Fruit fly (Drosophila melanogaster) whole organism, embryonic: ENCODE data around the gene TwdlC.

Experiments used
- C15 ChIP-seq: fragments of 200-800 bp; sonication (Bioruptor generic); IDR thresholded peaks from 3 replicates; pipeline ENCODE4 v1.3.6; 2022; ENCODE audit warnings: missing biosample characterization, missing genetic modification characterization
- CG10654 ChIP-seq: fragments of 200-800 bp; sonication (Bioruptor generic); optimal IDR thresholded peaks from 2 replicates; lab custom pipeline; 2016; ENCODE audit warnings: missing biosample characterization, missing genetic modification characterization
- CG11085 ChIP-seq: fragments of 200-800 bp; sonication (Bioruptor generic); IDR thresholded peaks from 2 replicates; pipeline ENCODE4 v1.3.6; 2022; ENCODE audit warnings: missing biosample characterization, missing genetic modification characterization
- CG12219 ChIP-seq: fragments of 200-800 bp; sonication (Bioruptor generic); optimal IDR thresholded peaks from 3 replicates; lab custom pipeline; 2018; ENCODE audit warnings: missing biosample characterization, mild to moderate bottlenecking, missing genetic modification characterization
- CG1602 ChIP-seq: fragments of 200-800 bp; sonication (Bioruptor generic); optimal IDR thresholded peaks from 3 replicates; lab custom pipeline; 2016; ENCODE audit warnings: missing biosample characterization, missing genetic modification characterization
- CG17912 ChIP-seq: fragments of 200-800 bp; sonication (Bioruptor generic); optimal IDR thresholded peaks from 2 replicates; lab custom pipeline; 2018; ENCODE audit warnings: missing biosample characterization, mild to moderate bottlenecking, missing genetic modification characterization
- CG1832 ChIP-seq: fragments of 200-800 bp; sonication (Bioruptor generic); optimal IDR thresholded peaks from 2 replicates; lab custom pipeline; 2017; ENCODE audit warnings: missing biosample characterization, mild to moderate bottlenecking, missing genetic modification characterization, inconsistent platforms
- CG18619 ChIP-seq: fragments of 200-800 bp; sonication (Bioruptor generic); optimal IDR thresholded peaks from 3 replicates; lab custom pipeline; 2017; ENCODE audit warnings: missing biosample characterization, mild to moderate bottlenecking, missing genetic modification characterization
- CG2116 ChIP-seq: fragments of 200-800 bp; sonication (Bioruptor generic); optimal IDR thresholded peaks from 3 replicates; lab custom pipeline; 2018; ENCODE audit warnings: missing biosample characterization, mild to moderate bottlenecking, missing genetic modification characterization
- CG2712 ChIP-seq: fragments of 200-800 bp; optimal IDR thresholded peaks from 3 replicates; lab custom pipeline; 2019; ENCODE audit warnings: missing biosample characterization, mild to moderate bottlenecking, missing genetic modification characterization, moderate library complexity
- CG30431 ChIP-seq: fragments of 200-800 bp; sonication (Bioruptor generic); optimal IDR thresholded peaks from 2 replicates; lab custom pipeline; 2017; ENCODE audit warnings: missing biosample characterization, missing genetic modification characterization
- CG31388 ChIP-seq: fragments of 200-800 bp; sonication (Bioruptor generic); optimal IDR thresholded peaks from 2 replicates; lab custom pipeline; 2016; ENCODE audit warnings: missing biosample characterization, missing genetic modification characterization
- CG3163 ChIP-seq: fragments of 200-800 bp; sonication (Bioruptor generic); optimal IDR thresholded peaks from 3 replicates; lab custom pipeline; 2016; ENCODE audit warnings: missing biosample characterization, missing genetic modification characterization
- CG32532 ChIP-seq: fragments of 200-800 bp; sonication (Bioruptor generic); IDR thresholded peaks from 2 replicates; pipeline ENCODE4 v1.3.6; 2022; ENCODE audit warnings: missing biosample characterization, missing genetic modification characterization
- CG33213 ChIP-seq: fragments of 200-800 bp; sonication (Bioruptor generic); optimal IDR thresholded peaks from 3 replicates; lab custom pipeline; 2016; ENCODE audit warnings: missing biosample characterization, missing genetic modification characterization
- CG3407 ChIP-seq: fragments of 200-800 bp; sonication (Bioruptor generic); optimal IDR thresholded peaks from 2 replicates; lab custom pipeline; 2018; ENCODE audit warnings: missing biosample characterization, mild to moderate bottlenecking, missing genetic modification characterization
- CG3838 ChIP-seq: fragments of 200-800 bp; sonication (Bioruptor generic); optimal IDR thresholded peaks from 3 replicates; lab custom pipeline; 2016; ENCODE audit warnings: missing biosample characterization, missing genetic modification characterization
- CG4328 ChIP-seq: fragments of 200-800 bp; sonication (Bioruptor generic); optimal IDR thresholded peaks from 3 replicates; lab custom pipeline; 2017; ENCODE audit warnings: missing biosample characterization, missing genetic modification reagents, missing genetic modification characterization
- CG5180 ChIP-seq: fragments of 200-800 bp; sonication (Bioruptor generic); optimal IDR thresholded peaks from 3 replicates; lab custom pipeline; 2017; ENCODE audit warnings: missing biosample characterization, missing genetic modification characterization, mild to moderate bottlenecking, moderate library complexity, missing genetic modification reagents
- CG6654 ChIP-seq: fragments of 200-800 bp; sonication (Bioruptor generic); optimal IDR thresholded peaks from 2 replicates; lab custom pipeline; 2017; ENCODE audit warnings: missing biosample characterization, mild to moderate bottlenecking, missing genetic modification characterization
- CG6791 ChIP-seq: fragments of 200-800 bp; sonication (Bioruptor generic); IDR thresholded peaks from 3 replicates; pipeline ENCODE4 v1.3.6; 2022; ENCODE audit warnings: missing biosample characterization, missing genetic modification characterization; ENCODE audit not compliant: partially characterized antibody
- CG7372 ChIP-seq: fragments of 200-800 bp; sonication (Bioruptor generic); IDR thresholded peaks from 2 replicates; pipeline ENCODE4 v1.3.6; 2022; ENCODE audit warnings: missing biosample characterization, missing genetic modification characterization
- CG7556 ChIP-seq: fragments of 200-800 bp; sonication (Bioruptor generic); optimal IDR thresholded peaks from 2 replicates; lab custom pipeline; 2017; ENCODE audit warnings: missing biosample characterization, mild to moderate bottlenecking, missing genetic modification characterization
- CG7745 ChIP-seq: fragments of 200-800 bp; sonication (Bioruptor generic); optimal IDR thresholded peaks from 2 replicates; lab custom pipeline; 2018; ENCODE audit warnings: missing biosample characterization, mild to moderate bottlenecking, missing genetic modification characterization, moderate library complexity
- CG7963 ChIP-seq: fragments of 200-800 bp; sonication (Bioruptor generic); IDR thresholded peaks from 3 replicates; pipeline ENCODE4 v1.3.6; 2022; ENCODE audit warnings: missing biosample characterization, missing genetic modification characterization; ENCODE audit not compliant: partially characterized antibody
- CG9932 ChIP-seq: fragments of 200-800 bp; sonication (Bioruptor generic); IDR thresholded peaks from 2 replicates; pipeline ENCODE4 v1.3.6; 2022; ENCODE audit warnings: missing biosample characterization, missing genetic modification characterization
- HLH54F ChIP-seq: fragments of 200-800 bp; sonication (Bioruptor generic); optimal IDR thresholded peaks from 3 replicates; lab custom pipeline; 2016; ENCODE audit warnings: missing biosample characterization, missing genetic modification characterization
- Hr39 ChIP-seq: fragments of >200 bp; optimal IDR thresholded peaks from 2 replicates; lab custom pipeline; 2017
- Lpt ChIP-seq: fragments of >200 bp; optimal IDR thresholded peaks from 2 replicates; lab custom pipeline; 2018; ENCODE audit warnings: missing biosample characterization, missing genetic modification characterization
- Neu2 ChIP-seq: fragments of 200-800 bp; sonication (Bioruptor generic); optimal IDR thresholded peaks from 3 replicates; lab custom pipeline; 2016; ENCODE audit warnings: missing biosample characterization, missing genetic modification characterization, borderline replicate concordance
- Spps ChIP-seq: fragments of 200-800 bp; sonication (Bioruptor generic); optimal IDR thresholded peaks from 2 replicates; lab custom pipeline; 2018; ENCODE audit warnings: missing biosample characterization, mild to moderate bottlenecking, missing genetic modification characterization
- abd-A ChIP-seq: fragments of 200-800 bp; sonication (Bioruptor generic); optimal IDR thresholded peaks from 3 replicates; lab custom pipeline; 2019; ENCODE audit warnings: missing biosample characterization, mild to moderate bottlenecking, missing genetic modification characterization, moderate library complexity
- ap ChIP-seq: fragments of 200-800 bp; sonication (Bioruptor generic); IDR thresholded peaks from 2 replicates; pipeline ENCODE4 v1.3.6; 2022; ENCODE audit warnings: missing biosample characterization, missing genetic modification characterization
- ato ChIP-seq: fragments of 200-800 bp; sonication (Bioruptor generic); IDR thresholded peaks from 2 replicates; pipeline ENCODE4 v1.3.6; 2022; ENCODE audit warnings: missing biosample characterization, missing genetic modification characterization; ENCODE audit not compliant: partially characterized antibody
- cg ChIP-seq: fragments of 200-800 bp; sonication (Bioruptor generic); optimal IDR thresholded peaks from 3 replicates; lab custom pipeline; 2019; ENCODE audit warnings: missing biosample characterization, mild to moderate bottlenecking, missing genetic modification characterization, moderate library complexity
- ci ChIP-seq: fragments of 200-800 bp; sonication (Bioruptor generic); IDR thresholded peaks from 3 replicates; pipeline ENCODE4 v1.3.6; 2022; ENCODE audit warnings: missing biosample characterization, missing genetic modification characterization
- eve ChIP-seq, 2 experiments: fragments of >200 bp; optimal IDR thresholded peaks; 2 replicates each; lab custom pipeline; 2017; ENCODE audit warnings: missing biosample characterization in 2 of 2, missing genetic modification characterization in 2 of 2
- eyg ChIP-seq: fragments of 200-800 bp; sonication (Bioruptor generic); optimal IDR thresholded peaks from 3 replicates; lab custom pipeline; 2016; ENCODE audit warnings: missing biosample characterization, missing genetic modification characterization
- fd102C ChIP-seq: fragments of 200-800 bp; sonication (Bioruptor generic); optimal IDR thresholded peaks from 2 replicates; lab custom pipeline; 2018; ENCODE audit warnings: missing biosample characterization, mild to moderate bottlenecking, missing genetic modification characterization, moderate library complexity
- ham ChIP-seq: fragments of 200-800 bp; sonication (Bioruptor generic); IDR thresholded peaks from 2 replicates; pipeline ENCODE4 v1.3.6; 2022; ENCODE audit warnings: missing biosample characterization, missing genetic modification characterization
- hbn ChIP-seq: fragments of 200-800 bp; sonication (Bioruptor generic); IDR thresholded peaks from 2 replicates; pipeline ENCODE4 v1.3.6; 2022; ENCODE audit warnings: missing biosample characterization, missing genetic modification characterization; ENCODE audit not compliant: partially characterized antibody
- insv ChIP-seq, 2 experiments: fragments of 200-800 bp; sonication (Bioruptor generic); optimal IDR thresholded peaks; 3 replicates each; lab custom pipeline; 2016 to 2018; ENCODE audit warnings: missing biosample characterization in 2 of 2, missing genetic modification characterization in 2 of 2
- pb ChIP-seq: fragments of 200-800 bp; sonication (Bioruptor generic); optimal IDR thresholded peaks from 3 replicates; lab custom pipeline; 2016; ENCODE audit warnings: missing biosample characterization, missing genetic modification characterization
- ro ChIP-seq: fragments of 200-800 bp; sonication (Bioruptor generic); IDR thresholded peaks from 2 replicates; pipeline ENCODE4 v1.3.6; 2022; ENCODE audit warnings: missing biosample characterization, missing genetic modification characterization
- sens ChIP-seq: fragments of 200-800 bp; sonication (Bioruptor generic); peaks from one replicate; lab custom pipeline; 2016; ENCODE audit warnings: missing biosample characterization, missing genetic modification characterization
- shn ChIP-seq: fragments of 200-800 bp; sonication (Bioruptor generic); optimal IDR thresholded peaks from 3 replicates; lab custom pipeline; 2016; ENCODE audit warnings: missing biosample characterization, missing genetic modification characterization
- sim ChIP-seq: fragments of 200-800 bp; sonication (Bioruptor generic); IDR thresholded peaks from 2 replicates; pipeline ENCODE4 v1.3.6; 2022; ENCODE audit warnings: missing biosample characterization, missing genetic modification characterization
- stc ChIP-seq: fragments of 200-800 bp; sonication (Bioruptor generic); IDR thresholded peaks from 2 replicates; pipeline ENCODE4 v1.3.6; 2022; ENCODE audit warnings: missing biosample characterization, missing genetic modification characterization
- tll ChIP-seq, 2 experiments: fragments of 200-800 bp in 1 of 2; fragments of >200 bp in 1 of 2; sonication (Bioruptor generic) in 1 of 2; optimal IDR thresholded peaks; 2 replicates each; lab custom pipeline; 2017 to 2019; ENCODE audit warnings: missing biosample characterization in 2 of 2, missing genetic modification characterization in 2 of 2, mild to moderate bottlenecking in 1 of 2, moderate library complexity in 1 of 2
- trh ChIP-seq: fragments of 200-800 bp; sonication (Bioruptor generic); optimal IDR thresholded peaks from 2 replicates; lab custom pipeline; 2016; ENCODE audit warnings: missing biosample characterization, missing genetic modification characterization
- unc-4 ChIP-seq: fragments of 200-800 bp; sonication (Bioruptor generic); IDR thresholded peaks from 2 replicates; pipeline ENCODE4 v1.3.6; 2022; ENCODE audit warnings: missing biosample characterization, missing genetic modification characterization; ENCODE audit not compliant: partially characterized antibody
- zf30C ChIP-seq: fragments of 200-800 bp; sonication (Bioruptor generic); optimal IDR thresholded peaks from 3 replicates; lab custom pipeline; 2018; ENCODE audit warnings: missing biosample characterization, mild to moderate bottlenecking, missing genetic modification characterization

The TwdlC gene

DNA sequence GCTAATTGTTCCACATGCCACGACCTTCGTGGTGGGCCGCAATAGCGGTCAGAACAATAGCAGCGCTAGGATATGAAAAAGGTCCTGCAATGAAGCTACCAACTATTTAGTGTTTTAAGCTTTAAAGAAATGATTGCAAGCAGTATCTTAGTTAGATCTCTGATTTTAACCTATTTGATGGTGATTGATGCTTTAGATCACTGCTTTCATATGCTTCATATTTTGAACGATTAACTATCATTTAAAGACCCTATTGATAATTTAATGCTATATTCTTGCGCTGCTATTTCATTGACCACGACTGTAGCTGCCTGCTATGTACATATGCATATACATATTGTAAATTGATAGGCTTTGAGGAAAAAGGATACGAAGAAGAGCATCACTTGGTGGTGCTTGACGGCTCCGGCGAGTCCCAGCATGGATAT, 30.9 kb upstream of the TwdlC start (continued):
- no peak for TF ChIP-seq pb (GFP tag; lab: Kevin White, UChicago)
- TF ChIP-seq hbn (GFP tag; lab: Robert Waterston, UW), result 0 out of 2 replicates have a peak, but pooled peaks have one; percentile 24
- TF ChIP-seq shn (GFP tag; lab: Kevin White, UChicago), result no peak
- peak; percentile 78 for TF ChIP-seq sens
- peak; percentile 16 for TF ChIP-seq CG3407 (GFP tag; lab: Kevin White, UChicago)
- TF ChIP-seq ham (GFP tag; lab: Robert Waterston, UW), result no peak
- peak; percentile 53 for TF ChIP-seq Neu2 (GFP tag; lab: Kevin White, UChicago)
- no peak for TF ChIP-seq CG7372 (GFP tag; lab: Robert Waterston, UW)
- no peak for TF ChIP-seq CG17912 (GFP tag; lab: Kevin White, UChicago)
- no peak for TF ChIP-seq trh (GFP tag; lab: Kevin White, UChicago)
- no peak for TF ChIP-seq Lpt (GFP tag; lab: Kevin White, UChicago)
- peak; percentile 20 for TF ChIP-seq CG1602 (GFP tag; lab: Kevin White, UChicago)
- no peak for TF ChIP-seq CG11085
- TF ChIP-seq eve (GFP tag; optimal IDR thresholded peaks at IDR 0.05; lab: Kevin White, UChicago), result peak in 1 of 2 experiments; percentile 32
- peak; percentile 5 for TF ChIP-seq CG10654
- no peak for TF ChIP-seq CG7745
- no peak for TF ChIP-seq CG3163 (GFP tag; lab: Kevin White, UChicago)
- no peak for TF ChIP-seq CG2116 (GFP tag; lab: Kevin White, UChicago)
- TF ChIP-seq zf30C (GFP tag; lab: Kevin White, UChicago), result no peak
- no peak for TF ChIP-seq HLH54F (GFP tag; lab: Kevin White, UChicago)
- TF ChIP-seq unc-4 (GFP tag; lab: Robert Waterston, UW), result no peak
- no peak for TF ChIP-seq ap
- TF ChIP-seq CG31388 (GFP tag; lab: Kevin White, UChicago), result peak; percentile 69
- no peak for TF ChIP-seq tll (GFP tag; optimal IDR thresholded peaks at IDR 0.05; lab: Kevin White, UChicago)
- TF ChIP-seq CG18619, result peak; percentile 14
- TF ChIP-seq Hr39 (lab: Kevin White, UChicago), result no peak
- peak; percentile 38; the same call in 1 of the 2 replicates for TF ChIP-seq stc (GFP tag; lab: Robert Waterston, UW)
- TF ChIP-seq CG1832 (GFP tag; lab: Kevin White, UChicago), result no peak
- no peak for TF ChIP-seq ato (GFP tag; lab: Robert Waterston, UW)
- TF ChIP-seq CG32532 (GFP tag; lab: Robert Waterston, UW), result peak; percentile 75
- TF ChIP-seq fd102C (GFP tag; lab: Kevin White, UChicago), result no peak
- TF ChIP-seq CG5180 (GFP tag; lab: Kevin White, UChicago), result peak; percentile 68
- no peak for TF ChIP-seq CG4328 (GFP tag; lab: Kevin White, UChicago)
- TF ChIP-seq CG6791 (GFP tag; lab: Robert Waterston, UW), result no peak
- TF ChIP-seq C15, result peak; percentile 6; the same call in 1 of the 3 replicates
- TF ChIP-seq insv (GFP tag; optimal IDR thresholded peaks at IDR 0.05; lab: Kevin White, UChicago), result no peak
- peak; percentile 52 for TF ChIP-seq CG7556 (GFP tag; lab: Kevin White, UChicago)
- no peak for TF ChIP-seq eyg (GFP tag; lab: Kevin White, UChicago)
- no peak for TF ChIP-seq ro (GFP tag; lab: Robert Waterston, UW)
- TF ChIP-seq CG12219, result peak; percentile 52
- TF ChIP-seq abd-A (tag; lab: Kevin White, UChicago), result no peak
- peak; percentile 70 for TF ChIP-seq CG2712 (tag; lab: Kevin White, UChicago)
- TF ChIP-seq ci (GFP tag; lab: Robert Waterston, UW), result no peak
- peak; percentile 81 for TF ChIP-seq CG33213 (GFP tag; lab: Kevin White, UChicago)
- no peak for TF ChIP-seq CG30431 (GFP tag; lab: Kevin White, UChicago)
- no peak for TF ChIP-seq cg (GFP tag; lab: Kevin White, UChicago)
- peak; percentile 46 for TF ChIP-seq CG6654 (GFP tag; lab: Kevin White, UChicago)
- peak; percentile 18 for TF ChIP-seq CG9932 (GFP tag; lab: Robert Waterston, UW)
- no peak for TF ChIP-seq CG3838 (GFP tag; lab: Kevin White, UChicago)
- TF ChIP-seq CG7963 (GFP tag; lab: Robert Waterston, UW), result no peak
- TF ChIP-seq Spps (tag; lab: Kevin White, UChicago), result peak; percentile 73
- TF ChIP-seq sim (GFP tag; lab: Robert Waterston, UW), result no peak
